Fruit fly (Drosophila melanogaster) whole organism, wandering third instar larva: ENCODE results near the gene CG17140.

Source experiments
- Abd-B ChIP-seq: fragments of >200 bp; optimal IDR thresholded peaks from 2 replicates; lab custom pipeline; 2017; ENCODE audit warnings: missing biosample characterization, missing genetic modification characterization
- CG32264 ChIP-seq: fragments of 200-800 bp; sonication (Bioruptor generic); optimal IDR thresholded peaks from 2 replicates; lab custom pipeline; 2016; ENCODE audit warnings: missing biosample characterization, missing genetic modification characterization
- CG9705 ChIP-seq: fragments of 200-800 bp; sonication (Bioruptor generic); optimal IDR thresholded peaks from 2 replicates; lab custom pipeline; 2018; ENCODE audit warnings: missing biosample characterization, mild to moderate bottlenecking, missing genetic modification characterization
- CrebA ChIP-seq: fragments of 200-800 bp; sonication (Bioruptor generic); optimal IDR thresholded peaks from 2 replicates; lab custom pipeline; 2016; ENCODE audit warnings: missing biosample characterization, mild to moderate bottlenecking, missing genetic modification characterization, borderline replicate concordance
- Dfd ChIP-seq: fragments of >200 bp; optimal IDR thresholded peaks from 2 replicates; lab custom pipeline; 2017; ENCODE audit warnings: missing biosample characterization, missing genetic modification characterization
- Dif ChIP-seq: fragments of 200-275, 200-300 bp; sonication (Bioruptor generic); optimal IDR thresholded peaks from 2 replicates; lab custom pipeline; 2018; ENCODE audit warnings: missing biosample characterization, missing genetic modification characterization; ENCODE audit not compliant: partially characterized antibody
- GATAd ChIP-seq: sonication (Bioruptor generic); optimal IDR thresholded peaks from 2 replicates; lab custom pipeline; 2016; ENCODE audit warnings: missing biosample characterization, missing genetic modification characterization
- HLH106 ChIP-seq: fragments of 200-800 bp; optimal IDR thresholded peaks from 3 replicates; lab custom pipeline; 2019; ENCODE audit warnings: missing biosample characterization, mild to moderate bottlenecking, missing genetic modification characterization, moderate library complexity
- Hnf4 ChIP-seq: fragments of 200-800 bp; sonication (Bioruptor generic); optimal IDR thresholded peaks from 2 replicates; lab custom pipeline; 2016; ENCODE audit warnings: missing biosample characterization, mild to moderate bottlenecking, missing genetic modification characterization
- Hr78 ChIP-seq: fragments of >200 bp; optimal IDR thresholded peaks from 2 replicates; lab custom pipeline; 2017; ENCODE audit warnings: missing biosample characterization, missing genetic modification characterization
- Hr83 ChIP-seq: fragments of 200-300 bp; sonication (Bioruptor generic); optimal IDR thresholded peaks from 2 replicates; lab custom pipeline; 2016; ENCODE audit warnings: missing biosample characterization, mild to moderate bottlenecking, missing genetic modification characterization, moderate library complexity; ENCODE audit not compliant: poor library complexity, severe bottlenecking
- Jra ChIP-seq: sonication (Bioruptor generic); optimal IDR thresholded peaks from 2 replicates; lab custom pipeline; 2016; ENCODE audit warnings: missing biosample characterization, missing genetic modification characterization
- Mio ChIP-seq: sonication (Bioruptor generic); optimal IDR thresholded peaks from 2 replicates; lab custom pipeline; 2016; ENCODE audit warnings: missing biosample characterization, missing genetic modification characterization
- Myc ChIP-seq: fragments of >200 bp; optimal IDR thresholded peaks from 2 replicates; lab custom pipeline; 2017
- N ChIP-seq: fragments of >200 bp; optimal IDR thresholded peaks from 2 replicates; lab custom pipeline; 2018; ENCODE audit warnings: missing biosample characterization, missing external identifiers, missing genetic modification characterization
- OdsH ChIP-seq: fragments of 200-800 bp; sonication (Bioruptor generic); optimal IDR thresholded peaks from 2 replicates; lab custom pipeline; 2016; ENCODE audit warnings: missing biosample characterization, mild to moderate bottlenecking, missing genetic modification characterization
- Rel ChIP-seq, 2 experiments: fragments of 200-800 bp; sonication (Bioruptor generic) in 1 of 2; optimal IDR thresholded peaks; 2 replicates in 1 of 2; 3 replicates in 1 of 2; lab custom pipeline; 2016 to 2019; ENCODE audit warnings: mild to moderate bottlenecking in 2 of 2, missing biosample characterization in 2 of 2, missing genetic modification characterization in 2 of 2, moderate library complexity in 1 of 2
- Sp1 ChIP-seq: fragments of 200-800 bp; sonication (Bioruptor generic); optimal IDR thresholded peaks from 3 replicates; lab custom pipeline; 2019; ENCODE audit warnings: missing biosample characterization, mild to moderate bottlenecking, missing genetic modification characterization, moderate library complexity
- Vsx2 ChIP-seq: fragments of 200-300, 225-300 bp; sonication (Bioruptor generic); optimal IDR thresholded peaks from 2 replicates; lab custom pipeline; 2018; ENCODE audit warnings: missing biosample characterization, missing genetic modification characterization; ENCODE audit not compliant: partially characterized antibody
- br ChIP-seq: fragments of 200-800 bp; sonication (Bioruptor generic); optimal IDR thresholded peaks from 2 replicates; lab custom pipeline; 2016; ENCODE audit warnings: missing biosample characterization, missing genetic modification characterization
- brk ChIP-seq: fragments of 200-800 bp; sonication (Bioruptor generic); optimal IDR thresholded peaks from 2 replicates; lab custom pipeline; 2016; ENCODE audit warnings: missing biosample characterization, mild to moderate bottlenecking, missing genetic modification characterization
- dl ChIP-seq, 2 experiments: fragments of 175-275, 200-275 bp in 1 of 2; fragments of 200-275 bp in 1 of 2; sonication (Bioruptor generic); optimal IDR thresholded peaks; lab custom pipeline; 2018; ENCODE audit warnings: mild to moderate bottlenecking in 2 of 2, missing biosample characterization in 2 of 2, missing genetic modification characterization in 2 of 2, moderate library complexity in 2 of 2; ENCODE audit not compliant: partially characterized antibody in 2 of 2, insufficient read depth in 1 of 2
- dmrt93B ChIP-seq: fragments of 200-800 bp; sonication (Bioruptor generic); optimal IDR thresholded peaks from 2 replicates; lab custom pipeline; 2018; ENCODE audit warnings: missing biosample characterization, mild to moderate bottlenecking, missing genetic modification characterization
- dsf ChIP-seq: sonication (Bioruptor generic); optimal IDR thresholded peaks from 2 replicates; lab custom pipeline; 2016; ENCODE audit warnings: missing biosample characterization, missing genetic modification characterization, borderline replicate concordance
- ey ChIP-seq: fragments of 200-800 bp; sonication (Bioruptor generic); optimal IDR thresholded peaks from 2 replicates; lab custom pipeline; 2016; ENCODE audit warnings: missing biosample characterization, missing genetic modification characterization
- foxo ChIP-seq, 2 experiments: fragments of 200-800 bp; sonication (Bioruptor generic); optimal IDR thresholded peaks; 2 replicates in 1 of 2; 3 replicates in 1 of 2; lab custom pipeline; 2016 to 2017; ENCODE audit warnings: missing biosample characterization in 2 of 2, missing genetic modification characterization in 2 of 2
- fru ChIP-seq: fragments of 200-800 bp; sonication (Bioruptor generic); optimal IDR thresholded peaks from 3 replicates; lab custom pipeline; 2016; ENCODE audit warnings: missing biosample characterization, mild to moderate bottlenecking, missing genetic modification characterization
- h ChIP-seq: fragments of 200-800 bp; sonication (Bioruptor generic); optimal IDR thresholded peaks from 3 replicates; lab custom pipeline; 2016; ENCODE audit warnings: missing biosample characterization, mild to moderate bottlenecking, missing genetic modification characterization
- jim ChIP-seq: fragments of 175-275, 200-325 bp; sonication (Bioruptor generic); optimal IDR thresholded peaks from 2 replicates; lab custom pipeline; 2016; ENCODE audit warnings: missing biosample characterization, mild to moderate bottlenecking, missing genetic modification characterization
- lola ChIP-seq: fragments of >200 bp; optimal IDR thresholded peaks from 2 replicates; lab custom pipeline; 2017; ENCODE audit warnings: missing biosample characterization, missing genetic modification characterization
- pan ChIP-seq: fragments of >200 bp; optimal IDR thresholded peaks from 2 replicates; lab custom pipeline; 2017
- psq ChIP-seq: fragments of 200-800 bp; sonication (Bioruptor generic); optimal IDR thresholded peaks from 3 replicates; lab custom pipeline; 2017; ENCODE audit warnings: missing biosample characterization, mild to moderate bottlenecking, missing genetic modification characterization, moderate library complexity
- rgr ChIP-seq: fragments of 200-800 bp; sonication (Bioruptor generic); optimal IDR thresholded peaks from 3 replicates; lab custom pipeline; 2016; ENCODE audit warnings: missing biosample characterization, mild to moderate bottlenecking, missing genetic modification characterization
- sage ChIP-seq: fragments of 200-800 bp; sonication (Bioruptor generic); optimal IDR thresholded peaks from 2 replicates; lab custom pipeline; 2016; ENCODE audit warnings: missing biosample characterization, mild to moderate bottlenecking, missing genetic modification characterization
- sv ChIP-seq: fragments of 200-800 bp; sonication (Bioruptor generic); optimal IDR thresholded peaks from 3 replicates; lab custom pipeline; 2016; ENCODE audit warnings: missing biosample characterization, missing genetic modification characterization
- tai ChIP-seq: sonication (Bioruptor generic); optimal IDR thresholded peaks from 2 replicates; lab custom pipeline; 2016; ENCODE audit warnings: missing biosample characterization, missing genetic modification characterization
- usp ChIP-seq: fragments of >200 bp; optimal IDR thresholded peaks from 2 replicates; lab custom pipeline; 2017; ENCODE audit warnings: missing biosample characterization, missing genetic modification characterization
- woc ChIP-seq: sonication (Bioruptor generic); optimal IDR thresholded peaks from 2 replicates; lab custom pipeline; 2016; ENCODE audit warnings: missing biosample characterization, mild to moderate bottlenecking, missing genetic modification characterization

The CG17140 gene

dm6 chr2L:10851336-10851862, 5.9 kb upstream of the CG17140 start:
- no peak for TF ChIP-seq CG9705
- no peak for TF ChIP-seq GATAd (GFP tag; lab: Kevin White, UChicago)
- TF ChIP-seq ey (GFP tag; lab: Kevin White, UChicago): no peak
- no peak for TF ChIP-seq Dif (GFP tag; lab: Kevin White, UChicago)
- no peak for TF ChIP-seq jim (GFP tag; lab: Kevin White, UChicago)
- TF ChIP-seq Abd-B (GFP tag; lab: Kevin White, UChicago): no peak

DNA sequence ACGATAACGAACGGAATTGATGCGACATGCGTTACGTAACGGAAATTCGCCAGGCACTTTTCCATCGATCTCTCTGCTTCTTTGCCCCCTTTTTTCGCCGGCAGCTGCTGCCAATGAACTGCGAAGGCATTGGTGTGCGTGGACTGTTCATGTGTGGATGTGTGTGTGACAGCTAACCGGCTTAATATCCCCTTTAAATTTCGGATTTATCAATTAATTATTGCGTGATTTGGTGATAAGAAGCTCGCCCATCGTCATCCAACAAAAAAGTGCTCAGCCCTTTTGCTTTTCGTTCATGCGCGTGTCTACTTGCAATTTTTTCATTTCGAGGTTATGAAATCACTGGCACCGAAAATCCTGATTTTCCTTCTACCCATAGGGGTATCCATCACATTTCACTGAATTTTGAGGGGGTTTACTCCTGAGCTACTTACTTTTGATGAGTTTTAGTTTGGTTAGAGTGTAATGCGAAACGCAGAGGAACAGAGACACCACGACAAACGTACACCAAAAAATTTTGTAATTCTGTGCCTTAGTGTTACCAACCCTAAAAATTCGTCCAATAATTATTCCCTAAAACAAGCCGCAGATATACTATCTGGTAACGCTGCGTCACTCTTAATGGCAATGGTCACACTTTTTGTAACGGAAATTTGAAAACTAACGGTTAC, 5.0 kb upstream of the CG17140 start, which contains the start of gene porin:
Gene porin (minus strand): TSS at position 529 of the 671 bp plus-strand sequence.
- TF ChIP-seq dsf (no peak), dmrt93B (GFP tag; lab: Kevin White, UChicago) (no peak), CG32264 (GFP tag; lab: Kevin White, UChicago) (no peak), Vsx2 (GFP tag; lab: Kevin White, UChicago) (peak; percentile 26), Sp1 (peak; percentile 34), Dfd (GFP tag; lab: Kevin White, UChicago) (no peak), h (GFP tag; lab: Kevin White, UChicago) (peak; percentile 27), Abd-B (GFP tag; lab: Kevin White, UChicago) (no peak), N (GFP tag; lab: Kevin White, UChicago) (no peak), lola (GFP tag; lab: Kevin White, UChicago) (no peak), Hnf4 (GFP tag; lab: Kevin White, UChicago) (no peak), HLH106 (tag; lab: Kevin White, UChicago) (no peak), jim (GFP tag; lab: Kevin White, UChicago) (no peak), Rel (GFP tag; optimal IDR thresholded peaks at IDR 0.05; lab: Kevin White, UChicago) (no peak), Rel (tag; optimal IDR thresholded peaks at IDR 0.05; lab: Kevin White, UChicago) (peak; percentile 52), sage (no peak), woc (GFP tag; lab: Kevin White, UChicago) (no peak), brk (GFP tag; lab: Kevin White, UChicago) (no peak), CG9705 (no peak), sv (GFP tag; lab: Kevin White, UChicago) (no peak), dl (GFP tag; optimal IDR thresholded peaks at IDR 0.05; lab: Kevin White, UChicago; ENCODE audit: insufficient read depth in 1 of 2, partially characterized antibody in 2 of 2) (no peak), Jra (peak; percentile 25), Hr78 (GFP tag; lab: Kevin White, UChicago) (no peak), ey (GFP tag; lab: Kevin White, UChicago) (no peak), Mio (GFP tag; lab: Kevin White, UChicago) (no peak), pan (lab: Kevin White, UChicago) (no peak), fru (GFP tag; lab: Kevin White, UChicago) (peak; percentile 18), Myc (lab: Kevin White, UChicago) (peak; percentile 3), GATAd (GFP tag; lab: Kevin White, UChicago) (no peak), br (GFP tag; lab: Kevin White, UChicago) (peak; percentile 13), usp (GFP tag; lab: Kevin White, UChicago) (no peak), Hr83 (no peak), OdsH (GFP tag; lab: Kevin White, UChicago) (no peak), rgr (peak; percentile 8), CrebA (GFP tag; lab: Kevin White, UChicago) (no peak), foxo (GFP tag; optimal IDR thresholded peaks at IDR 0.05; lab: Kevin White, UChicago) (peak in 1 of 2 experiments; percentile 39), psq (GFP tag; lab: Kevin White, UChicago) (peak; percentile 78), tai (no peak), Dif (GFP tag; lab: Kevin White, UChicago) (no peak)
